Worm (Caenorhabditis elegans) whole organism, early embryonic: ENCODE data around the gene let-4.

Experiments used
- ama-1 ChIP-seq: fragments of 150-350 bp; optimal IDR thresholded peaks from 2 replicates; lab custom pipeline; 2014
- sea-1 ChIP-seq: fragments of 200-800 bp; sonication (Bioruptor generic); conservative IDR thresholded peaks from 2 replicates; pipeline ENCODE4 v1.3.6; 2022; ENCODE audit warnings: missing genetic modification characterization, missing compliant biosample characterization
- tbx-37 ChIP-seq: fragments of 200-800 bp; sonication (Bioruptor generic); conservative IDR thresholded peaks from 2 replicates; pipeline ENCODE4 v1.3.6; 2022; ENCODE audit warnings: missing genetic modification reagents, missing genetic modification characterization, missing compliant biosample characterization

DNA sequence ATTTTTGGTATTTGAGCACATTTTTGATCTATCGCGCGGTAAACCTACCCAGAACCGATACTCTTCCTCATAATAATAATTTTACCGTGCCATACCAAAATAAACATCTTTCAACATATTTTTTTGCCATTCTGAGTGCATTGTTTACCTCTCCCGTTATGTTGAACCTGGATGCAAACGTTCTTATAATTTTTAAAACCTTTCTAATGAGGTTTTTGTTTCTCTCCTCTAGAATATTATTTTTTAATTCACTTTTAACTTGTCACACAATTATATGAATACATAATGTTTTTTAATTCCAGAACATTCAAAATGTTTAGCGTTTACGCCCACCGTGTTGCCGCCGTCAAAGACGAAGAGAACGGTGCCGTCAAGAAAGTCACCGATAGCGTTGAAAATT lies 32.2 kb upstream of the let-4 start, which contains the start of gene enri-2:
- no peak for TF ChIP-seq ama-1 (lab: Kevin White, UChicago)
- TF ChIP-seq tbx-37 (GFP tag; lab: Robert Waterston, UW) = no peak
- TF ChIP-seq sea-1 (GFP tag; lab: Robert Waterston, UW) = no peak
